Worm (Caenorhabditis elegans) whole organism, midembryonic: ENCODE results near the gene D1054.5.

ENCODE experiments used
- T22C8.4 ChIP-seq: fragments of 200-800 bp; sonication (Bioruptor generic); IDR thresholded peaks from 2 replicates; pipeline ENCODE4 v1.3.6; 2022; ENCODE audit warnings: missing genetic modification characterization, missing compliant biosample characterization
- flt-1 ChIP-seq: fragments of 200-800 bp; sonication (Bioruptor generic); IDR thresholded peaks from 2 replicates; pipeline ENCODE4 v1.3.6; 2022; ENCODE audit warnings: missing genetic modification characterization, missing compliant biosample characterization
- klf-2 ChIP-seq: fragments of 200-800 bp; sonication (Bioruptor generic); conservative IDR thresholded peaks from 2 replicates; pipeline ENCODE4 v1.3.6; 2022; ENCODE audit warnings: missing genetic modification reagents, missing genetic modification characterization, missing compliant biosample characterization
- med-1 ChIP-seq: sonication (generic microtip); optimal IDR thresholded peaks from 2 replicates; lab custom pipeline; 2017; ENCODE audit warnings: missing genetic modification characterization, mild to moderate bottlenecking, missing compliant biosample characterization, antibody characterized with exemption, missing genetic modification reagents; ENCODE audit not compliant: insufficient read depth
- tab-1 ChIP-seq: fragments of 200-800 bp; sonication (Bioruptor generic); IDR thresholded peaks from 2 replicates; pipeline ENCODE4 v1.3.6; 2022; ENCODE audit warnings: missing genetic modification characterization, missing compliant biosample characterization
- ztf-29 ChIP-seq: fragments of 200-800 bp; sonication (Bioruptor generic); IDR thresholded peaks from 2 replicates; pipeline ENCODE4 v1.3.6; 2022; ENCODE audit warnings: missing genetic modification reagents, missing genetic modification characterization, missing compliant biosample characterization

- TF ChIP-seq tab-1 (GFP tag; lab: Robert Waterston, UW), result peak; percentile 92
- peak; percentile 96 for TF ChIP-seq flt-1 (GFP tag; lab: Robert Waterston, UW)
- TF ChIP-seq klf-2 (GFP tag; lab: Robert Waterston, UW), result peak; percentile 78
- peak; percentile 83; the same call in 1 of the 2 replicates for TF ChIP-seq ztf-29 (GFP tag; lab: Robert Waterston, UW)
- TF ChIP-seq med-1, result peak; percentile 90
- peak; percentile 61; the same call in 1 of the 2 replicates for TF ChIP-seq T22C8.4 (GFP tag; lab: Robert Waterston, UW)
Observed at ce11 chrV:10807862-10808327, 31.5 kb upstream of the D1054.5 start, which contains the start of gene plrg-1.
